Worm (Caenorhabditis elegans) whole organism, young adult: Measurements from ENCODE around the gene him-14.
A peak's percentile ranks its signal among the peaks of the same experiment; 100 is the strongest.

Experiments
- D2030.7 ChIP-seq: fragments of 200-800 bp; sonication (Bioruptor generic); IDR thresholded peaks from 2 replicates; pipeline ENCODE4 v1.3.6; 2022; ENCODE audit warnings: missing genetic modification reagents, missing genetic modification characterization, missing compliant biosample characterization
- F10E7.11 ChIP-seq: sonication (generic microtip); optimal IDR thresholded peaks from 2 replicates; lab custom pipeline; 2017; ENCODE audit warnings: mild to moderate bottlenecking, missing genetic modification characterization, moderate library complexity, missing compliant biosample characterization
- F23B12.7 ChIP-seq: sonication (generic microtip); optimal IDR thresholded peaks from 2 replicates; lab custom pipeline; 2017; ENCODE audit warnings: missing genetic modification characterization, mild to moderate bottlenecking, missing compliant biosample characterization, antibody characterized with exemption, moderate library complexity; ENCODE audit not compliant: insufficient read depth
- F33H1.4 ChIP-seq: fragments of 200-800 bp; sonication (Bioruptor generic); IDR thresholded peaks from 2 replicates; pipeline ENCODE4 v1.3.6; 2022; ENCODE audit warnings: missing genetic modification reagents, missing genetic modification characterization, missing compliant biosample characterization
- F49E8.2 ChIP-seq: sonication (generic microtip); optimal IDR thresholded peaks from 3 replicates; lab custom pipeline; 2017; ENCODE audit warnings: missing genetic modification characterization, mild to moderate bottlenecking, missing compliant biosample characterization, antibody characterized with exemption, moderate library complexity; ENCODE audit not compliant: insufficient read depth
- F57A8.1 ChIP-seq: fragments of 200-800 bp; sonication (Bioruptor generic); optimal IDR thresholded peaks from 2 replicates; lab custom pipeline; 2018; ENCODE audit warnings: mild to moderate bottlenecking, missing genetic modification characterization, moderate library complexity, missing compliant biosample characterization
- F57C9.4 ChIP-seq: sonication (generic microtip); optimal IDR thresholded peaks from 2 replicates; lab custom pipeline; 2017; ENCODE audit warnings: mild to moderate bottlenecking, missing genetic modification characterization, missing compliant biosample characterization
- T07F8.4 ChIP-seq: sonication (generic microtip); optimal IDR thresholded peaks from 2 replicates; lab custom pipeline; 2016; ENCODE audit warnings: mild to moderate bottlenecking, missing genetic modification characterization, moderate library complexity, missing compliant biosample characterization
- Y53G8AR.9 ChIP-seq: fragments of 200-800 bp; sonication (Bioruptor generic); conservative IDR thresholded peaks from 2 replicates; pipeline ENCODE4 v1.3.6; 2022; ENCODE audit warnings: missing genetic modification reagents, missing genetic modification characterization, missing compliant biosample characterization
- Y56A3A.18 ChIP-seq: fragments of 200-800 bp; sonication (Bioruptor generic); IDR thresholded peaks from 2 replicates; pipeline ENCODE4 v1.3.6; 2022; ENCODE audit warnings: missing genetic modification reagents, missing genetic modification characterization, missing compliant biosample characterization
- Y67H2A.10 ChIP-seq: fragments of 200-800 bp; sonication (Bioruptor generic); conservative IDR thresholded peaks from 2 replicates; pipeline ENCODE4 v1.3.6; 2022; ENCODE audit warnings: missing genetic modification reagents, missing genetic modification characterization, missing compliant biosample characterization
- Y95B8A.8 ChIP-seq: fragments of 200-800 bp; sonication (Bioruptor generic); IDR thresholded peaks from 2 replicates; pipeline ENCODE4 v1.3.6; 2022; ENCODE audit warnings: missing genetic modification reagents, missing genetic modification characterization, missing compliant biosample characterization
- ZK185.1 ChIP-seq: sonication (generic microtip); optimal IDR thresholded peaks from 2 replicates; lab custom pipeline; 2016; ENCODE audit warnings: mild to moderate bottlenecking, missing genetic modification characterization, missing compliant biosample characterization; ENCODE audit not compliant: poor library complexity, severe bottlenecking
- aptf-2 ChIP-seq: fragments of 200-800 bp; sonication (Bioruptor generic); conservative IDR thresholded peaks from 2 replicates; pipeline ENCODE4 v1.3.6; 2022; ENCODE audit warnings: missing genetic modification reagents, missing genetic modification characterization, missing compliant biosample characterization
- bed-2 ChIP-seq: fragments of 200-800 bp; sonication (Bioruptor generic); IDR thresholded peaks from 2 replicates; pipeline ENCODE4 v1.3.6; 2022; ENCODE audit warnings: missing genetic modification reagents, missing genetic modification characterization, missing compliant biosample characterization
- ceh-40 ChIP-seq: fragments of 200-800 bp; sonication (Bioruptor generic); IDR thresholded peaks from 2 replicates; pipeline ENCODE4 v1.3.6; 2022; ENCODE audit warnings: missing genetic modification characterization, missing compliant biosample characterization
- ceh-58 ChIP-seq: fragments of 200-800 bp; sonication (Bioruptor generic); IDR thresholded peaks from 2 replicates; pipeline ENCODE4 v1.3.6; 2022; ENCODE audit warnings: missing genetic modification characterization, missing compliant biosample characterization
- dox-1 ChIP-seq: fragments of 200-800 bp; sonication (Bioruptor generic); IDR thresholded peaks from 2 replicates; pipeline ENCODE4 v1.3.6; 2022; ENCODE audit warnings: missing genetic modification reagents, missing genetic modification characterization, missing compliant biosample characterization
- egl-18 ChIP-seq: fragments of 200-800 bp; sonication (Bioruptor generic); IDR thresholded peaks from 2 replicates; pipeline ENCODE4 v1.3.6; 2022; ENCODE audit warnings: missing genetic modification reagents, missing genetic modification characterization, missing compliant biosample characterization
- gei-17 ChIP-seq: fragments of 200-800 bp; sonication (Bioruptor generic); optimal IDR thresholded peaks from 2 replicates; lab custom pipeline; 2018; ENCODE audit warnings: mild to moderate bottlenecking, missing genetic modification characterization, missing compliant biosample characterization
- hlh-26 ChIP-seq: fragments of 200-800 bp; sonication (Bioruptor generic); conservative IDR thresholded peaks from 2 replicates; pipeline ENCODE4 v1.3.6; 2022; ENCODE audit warnings: missing genetic modification reagents, missing genetic modification characterization, missing compliant biosample characterization
- let-607 ChIP-seq, 2 experiments: fragments of 200-800 bp in 1 of 2; sonication (Bioruptor generic) in 1 of 2; sonication (generic microtip) in 1 of 2; optimal IDR thresholded peaks; 2 replicates each; lab custom pipeline; 2016 to 2018; ENCODE audit warnings: mild to moderate bottlenecking in 2 of 2, missing compliant biosample characterization in 2 of 2, missing genetic modification characterization in 2 of 2, moderate library complexity in 2 of 2, missing genotype in 1 of 2
- lsy-27 ChIP-seq: sonication (generic microtip); optimal IDR thresholded peaks from 2 replicates; lab custom pipeline; 2017; ENCODE audit warnings: missing genetic modification characterization, mild to moderate bottlenecking, missing compliant biosample characterization, antibody characterized with exemption, missing genotype, borderline replicate concordance; ENCODE audit not compliant: insufficient read depth
- madf-10 ChIP-seq: sonication (generic microtip); optimal IDR thresholded peaks from 2 replicates; lab custom pipeline; 2016; ENCODE audit warnings: mild to moderate bottlenecking, missing genetic modification characterization, missing compliant biosample characterization
- madf-8 ChIP-seq: fragments of 200-800 bp; sonication (Bioruptor generic); conservative IDR thresholded peaks from 2 replicates; pipeline ENCODE4 v1.3.6; 2022; ENCODE audit warnings: missing genetic modification reagents, missing genetic modification characterization, missing compliant biosample characterization
- mcd-1 ChIP-seq: fragments of 200-800 bp; sonication (Bioruptor generic); IDR thresholded peaks from 2 replicates; pipeline ENCODE4 v1.3.6; 2022; ENCODE audit warnings: missing genetic modification reagents, missing genetic modification characterization, missing compliant biosample characterization
- nhr-120 ChIP-seq: fragments of 200-800 bp; sonication (Bioruptor generic); IDR thresholded peaks from 2 replicates; pipeline ENCODE4 v1.3.6; 2022; ENCODE audit warnings: missing genetic modification characterization, missing compliant biosample characterization
- nhr-80 ChIP-seq: sonication (generic microtip); optimal IDR thresholded peaks from 2 replicates; lab custom pipeline; 2016; ENCODE audit warnings: missing genetic modification characterization, missing compliant biosample characterization
- rcor-1 ChIP-seq: fragments of 200-800 bp; sonication (Bioruptor generic); IDR thresholded peaks from 2 replicates; pipeline ENCODE4 v1.3.6; 2022; ENCODE audit warnings: missing genetic modification reagents, missing genetic modification characterization, missing compliant biosample characterization
- snpc-1.3 ChIP-seq: sonication (generic microtip); optimal IDR thresholded peaks from 2 replicates; lab custom pipeline; 2017; ENCODE audit warnings: missing genetic modification characterization, mild to moderate bottlenecking, missing compliant biosample characterization, antibody characterized with exemption, moderate library complexity, missing genotype, missing genetic modification reagents; ENCODE audit not compliant: insufficient read depth
- snpc-3.4 ChIP-seq: sonication (generic microtip); optimal IDR thresholded peaks from 2 replicates; lab custom pipeline; 2017; ENCODE audit warnings: missing genetic modification characterization, mild to moderate bottlenecking, missing compliant biosample characterization, antibody characterized with exemption, moderate library complexity, missing genotype, missing genetic modification reagents
- somi-1 ChIP-seq: fragments of 200-800 bp; sonication (Bioruptor generic); optimal IDR thresholded peaks from 2 replicates; lab custom pipeline; 2018; ENCODE audit warnings: mild to moderate bottlenecking, missing genetic modification characterization, missing compliant biosample characterization
- sptf-2 ChIP-seq: fragments of 200-800 bp; sonication (Bioruptor generic); optimal IDR thresholded peaks from 2 replicates; lab custom pipeline; 2018; ENCODE audit warnings: mild to moderate bottlenecking, missing genetic modification characterization, missing compliant biosample characterization
- tlf-1 ChIP-seq: fragments of 200-800 bp; sonication (Bioruptor generic); optimal IDR thresholded peaks from 2 replicates; lab custom pipeline; 2018; ENCODE audit warnings: mild to moderate bottlenecking, missing genetic modification characterization, missing compliant biosample characterization
- unc-130 ChIP-seq: sonication (generic microtip); optimal IDR thresholded peaks from 2 replicates; lab custom pipeline; 2016; ENCODE audit warnings: missing genetic modification reagents, missing genetic modification characterization, missing compliant biosample characterization
- xnd-1 ChIP-seq: sonication (generic microtip); optimal IDR thresholded peaks from 2 replicates; lab custom pipeline; 2016; ENCODE audit warnings: missing genotype, missing genetic modification reagents, missing genetic modification characterization, missing compliant biosample characterization

Gene him-14

ce11 chrII:7037659-7038342 lies 32.0 kb downstream of the him-14 start, which contains the start of gene cin-4 (continued):
- TF ChIP-seq F57A8.1 (GFP tag; lab: Kevin White, UChicago) (no peak), F23B12.7 (tag; lab: Kevin White, UChicago) (no peak), xnd-1 (peak; percentile 78), snpc-1.3 (peak; percentile 8), egl-18 (GFP tag; lab: Robert Waterston, UW) (no peak), tlf-1 (GFP tag; lab: Kevin White, UChicago) (peak; percentile 47), Y95B8A.8 (GFP tag; lab: Robert Waterston, UW) (0 out of 2 replicates have a peak, but pooled peaks have one; percentile 45), F33H1.4 (GFP tag; lab: Robert Waterston, UW) (peak; percentile 91), let-607 (tag; optimal IDR thresholded peaks at IDR 0.05; lab: Kevin White, UChicago) (no peak), T07F8.4 (tag; lab: Kevin White, UChicago) (no peak), F10E7.11 (tag; lab: Kevin White, UChicago) (no peak), dox-1 (GFP tag; lab: Robert Waterston, UW) (peak; percentile 69), bed-2 (GFP tag; lab: Robert Waterston, UW) (no peak), F57C9.4 (tag; lab: Kevin White, UChicago) (no peak), rcor-1 (GFP tag; lab: Robert Waterston, UW) (peak; percentile 48; the same call in 1 of the 2 replicates), ZK185.1 (tag; lab: Kevin White, UChicago) (no peak), Y67H2A.10 (GFP tag; lab: Robert Waterston, UW) (no peak), D2030.7 (GFP tag; lab: Robert Waterston, UW) (peak; percentile 84), snpc-3.4 (tag; lab: Kevin White, UChicago) (peak; percentile 74), sptf-2 (GFP tag; lab: Kevin White, UChicago) (no peak), somi-1 (no peak), F49E8.2 (tag; lab: Kevin White, UChicago) (peak; percentile 49), ceh-58 (GFP tag; lab: Robert Waterston, UW) (no peak), madf-10 (tag; lab: Kevin White, UChicago) (no peak), aptf-2 (no peak), Y53G8AR.9 (GFP tag; lab: Robert Waterston, UW) (no peak), Y56A3A.18 (GFP tag; lab: Robert Waterston, UW) (no peak), lsy-27 (tag; lab: Kevin White, UChicago) (no peak), hlh-26 (no peak)

ce11 chrII:7031137-7031697 lies 38.5 kb downstream of the him-14 start:
- TF ChIP-seq Y56A3A.18 (GFP tag; lab: Robert Waterston, UW): no peak
- no peak for TF ChIP-seq nhr-120 (GFP tag; lab: Robert Waterston, UW)
- no peak for TF ChIP-seq mcd-1 (GFP tag; lab: Robert Waterston, UW)
- no peak for TF ChIP-seq gei-17
- TF ChIP-seq let-607 (tag; optimal IDR thresholded peaks at IDR 0.05; lab: Kevin White, UChicago): peak in 1 of 2 experiments; percentile 20
- peak; percentile 84 for TF ChIP-seq nhr-80 (tag; lab: Kevin White, UChicago)
- no peak for TF ChIP-seq hlh-26
- no peak for TF ChIP-seq unc-130
- TF ChIP-seq madf-10 (tag; lab: Kevin White, UChicago): no peak
- no peak for TF ChIP-seq madf-8 (GFP tag; lab: Robert Waterston, UW)
- TF ChIP-seq ceh-40 (GFP tag; lab: Robert Waterston, UW): no peak
